Fruit fly (Drosophila melanogaster) whole organism, wandering third instar larva: Measurements from ENCODE around the gene Polr2M.

Experiments used
- CG9705 ChIP-seq: fragments of 200-800 bp; sonication (Bioruptor generic); optimal IDR thresholded peaks from 2 replicates; lab custom pipeline; 2018; ENCODE audit warnings: missing biosample characterization, mild to moderate bottlenecking, missing genetic modification characterization
- Dfd ChIP-seq: fragments of >200 bp; optimal IDR thresholded peaks from 2 replicates; lab custom pipeline; 2017; ENCODE audit warnings: missing biosample characterization, missing genetic modification characterization

- TF ChIP-seq Dfd (no peak), CG9705 (GFP tag; lab: Kevin White, UChicago) (no peak)
Measured at dm6 chr3R:19264789-19265188, 35.5 kb downstream of the Polr2M start.
